Worm (Caenorhabditis elegans) whole organism, midembryonic: ENCODE results near the gene C07E3.4.

Source experiments
- flt-1 ChIP-seq: fragments of 200-800 bp; sonication (Bioruptor generic); IDR thresholded peaks from 2 replicates; pipeline ENCODE4 v1.3.6; 2022; ENCODE audit warnings: missing genetic modification characterization, missing compliant biosample characterization
- ref-1 ChIP-seq: fragments of 200-800 bp; sonication (Bioruptor generic); conservative IDR thresholded peaks from 2 replicates; pipeline ENCODE4 v1.3.6; 2022; ENCODE audit warnings: missing genetic modification reagents, missing genetic modification characterization, missing compliant biosample characterization
- ztf-29 ChIP-seq: fragments of 200-800 bp; sonication (Bioruptor generic); IDR thresholded peaks from 2 replicates; pipeline ENCODE4 v1.3.6; 2022; ENCODE audit warnings: missing genetic modification reagents, missing genetic modification characterization, missing compliant biosample characterization

- TF ChIP-seq flt-1 (GFP tag; lab: Robert Waterston, UW) (no peak), ref-1 (GFP tag; lab: Robert Waterston, UW) (no peak), ztf-29 (GFP tag; lab: Robert Waterston, UW) (no peak)
Measured at ce11 chrII:10315252-10315651, 45.3 kb upstream of the C07E3.4 start, which contains the start of gene idpp-8.
